Worm (Caenorhabditis elegans): ENCODE measurements around the gene rip-1.

- TF ChIP-seq madf-2 (tag; optimal IDR thresholded peaks at IDR 0.05) = no peak
- no peak for TF ChIP-seq ceh-22 (tag; optimal IDR thresholded peaks at IDR 0.05)
- no peak for TF ChIP-seq ceh-18 (tag; optimal IDR thresholded peaks at IDR 0.05)
- TF ChIP-seq dmd-4 (tag; optimal IDR thresholded peaks at IDR 0.05; ENCODE audit: borderline replicate concordance) = no peak
- TF ChIP-seq pag-3 (tag; optimal IDR thresholded peaks at IDR 0.05; ENCODE audit: borderline replicate concordance) = no peak
- TF ChIP-seq ref-2 (tag; optimal IDR thresholded peaks at IDR 0.05) = no peak
- no peak for TF ChIP-seq mec-3 (tag; optimal IDR thresholded peaks at IDR 0.05; ENCODE audit: borderline replicate concordance)
- TF ChIP-seq pqm-1 (tag; optimal IDR thresholded peaks at IDR 0.05) = no peak
- no peak for TF ChIP-seq hlh-30 (tag; optimal IDR thresholded peaks at IDR 0.05; ENCODE audit: insufficient read depth)
These were observed 46.5 kb downstream of the rip-1 start, which contains the start of the genes blos-1 and best-18 for ce11 chrIII:10211889-10212494.
